Worm (Caenorhabditis elegans): ENCODE measurements around the gene F32H5.1.
A peak's percentile ranks its signal among the peaks of the same experiment; 100 is the strongest.

The F32H5.1 gene

ce11 chrV:13335883-13336419, 21.9 kb downstream of the F32H5.1 start, which contains the start of gene C50B6.9:
C50B6.9 (plus strand) TSS chrV:13336369.
- TF ChIP-seq ceh-28 (tag; optimal IDR thresholded peaks at IDR 0.05) (no peak), pqm-1 (tag; optimal IDR thresholded peaks at IDR 0.05) (no peak), ztf-11 (tag; optimal IDR thresholded peaks at IDR 0.05) (no peak), mml-1 (tag; optimal IDR thresholded peaks at IDR 0.05) (no peak), nfya-1 (tag; optimal IDR thresholded peaks at IDR 0.05; ENCODE audit: insufficient read depth) (no peak), skn-1 (tag; optimal IDR thresholded peaks at IDR 0.05) (no peak), tbx-2 (tag; optimal IDR thresholded peaks at IDR 0.05) (no peak), egl-27 (tag; optimal IDR thresholded peaks at IDR 0.05) (no peak), nhr-237 (tag; optimal IDR thresholded peaks at IDR 0.05) (no peak), zag-1 (tag; optimal IDR thresholded peaks at IDR 0.05) (no peak), elt-3 (tag; optimal IDR thresholded peaks at IDR 0.05) (no peak), jun-1 (tag; optimal IDR thresholded peaks at IDR 0.05) (no peak), snpc-4 (tag; optimal IDR thresholded peaks at IDR 0.05) (no peak), sea-2 (GFP tag; optimal IDR thresholded peaks at IDR 0.05) (no peak), eor-1 (tag; optimal IDR thresholded peaks at IDR 0.05) (no peak), fkh-10 (GFP tag; optimal IDR thresholded peaks at IDR 0.05) (no peak), fos-1 (tag; optimal IDR thresholded peaks at IDR 0.05) (no peak)

DNA sequence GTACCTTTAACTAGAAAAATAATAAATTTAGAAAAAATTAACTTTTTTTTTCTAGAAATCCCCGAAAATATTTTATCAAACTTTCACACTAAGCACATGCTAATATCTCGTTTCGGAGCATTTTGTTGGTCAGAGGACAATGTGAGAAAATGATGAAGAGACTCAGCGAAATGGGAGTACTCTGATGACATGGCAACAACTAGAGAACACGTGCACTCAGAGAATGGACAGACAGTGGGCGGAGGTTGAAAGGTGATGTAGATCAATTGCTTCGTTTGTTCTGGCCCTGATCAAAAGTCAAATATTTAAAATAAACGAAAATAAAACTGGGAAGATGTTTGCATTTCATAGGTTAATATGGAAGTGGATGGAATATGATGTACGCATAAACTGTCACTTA, 23.4 kb downstream of the F32H5.1 start:
- TF ChIP-seq ceh-16 (tag; optimal IDR thresholded peaks at IDR 0.05) (no peak), nhr-28 (tag; optimal IDR thresholded peaks at IDR 0.05) (no peak), ceh-82 (tag; optimal IDR thresholded peaks at IDR 0.05) (no peak), zag-1 (tag; optimal IDR thresholded peaks at IDR 0.05) (no peak), fkh-2 (tag; optimal IDR thresholded peaks at IDR 0.05) (no peak), nfya-1 (tag; optimal IDR thresholded peaks at IDR 0.05; ENCODE audit: insufficient read depth) (no peak), ceh-9 (tag; optimal IDR thresholded peaks at IDR 0.05) (no peak), hmg-11 (tag; optimal IDR thresholded peaks at IDR 0.05) (no peak), mml-1 (tag; optimal IDR thresholded peaks at IDR 0.05) (no peak), nhr-67 (tag; optimal IDR thresholded peaks at IDR 0.05) (no peak), lsy-12 (tag; optimal IDR thresholded peaks at IDR 0.05) (no peak), nhr-77 (tag; optimal IDR thresholded peaks at IDR 0.05) (no peak), egl-27 (tag; optimal IDR thresholded peaks at IDR 0.05) (no peak), ztf-11 (tag; optimal IDR thresholded peaks at IDR 0.05) (no peak), ama-1 (optimal IDR thresholded peaks at IDR 0.05) (no peak), ceh-28 (tag; optimal IDR thresholded peaks at IDR 0.05) (no peak)

DNA sequence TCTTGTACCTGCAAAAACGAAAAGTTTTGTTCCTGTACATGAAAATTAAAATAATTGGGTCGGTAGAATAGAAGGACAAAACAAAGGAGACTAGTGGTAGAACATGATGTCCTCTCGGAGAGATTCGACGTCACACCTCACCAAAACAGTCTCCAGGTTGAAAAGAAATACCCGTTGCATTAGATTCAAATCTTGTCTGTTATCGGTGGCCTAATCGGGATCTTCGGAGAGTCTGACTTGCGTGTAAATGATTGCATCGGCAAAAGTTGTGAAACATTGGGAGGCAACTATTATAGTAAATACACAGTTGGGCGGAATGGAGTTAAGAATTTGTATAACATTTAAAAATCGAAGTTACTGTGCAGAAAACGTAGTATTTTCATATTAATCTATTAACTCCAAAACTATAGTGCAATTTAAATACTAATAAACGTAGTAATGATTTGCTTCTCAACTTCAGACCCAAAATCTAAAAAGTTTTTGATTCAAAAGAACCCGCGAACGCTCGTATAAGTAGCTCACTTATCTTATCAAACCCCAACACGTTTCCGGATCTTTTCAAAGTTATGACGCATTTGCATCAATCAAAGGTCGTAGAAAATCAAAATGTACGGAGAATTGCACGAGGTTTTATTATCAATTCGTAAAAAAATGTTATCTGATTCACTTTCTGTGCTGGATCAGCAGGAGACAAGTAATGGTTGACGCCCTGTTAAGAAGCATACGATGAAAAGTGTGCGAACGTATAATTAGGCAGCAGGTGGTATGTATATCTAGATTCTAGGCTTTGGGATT, 24.3 kb downstream of the F32H5.1 start, which contains the start of gene nhr-168:
nhr-168 (minus strand) TSS at position 486 of the 795 bp plus-strand sequence.
- TF ChIP-seq pqm-1 (tag; optimal IDR thresholded peaks at IDR 0.05) (peak; percentile 68), jun-1 (tag; optimal IDR thresholded peaks at IDR 0.05) (peak; percentile 34), ceh-9 (tag; optimal IDR thresholded peaks at IDR 0.05) (no peak), nhr-23 (tag; optimal IDR thresholded peaks at IDR 0.05) (peak; percentile 52), lin-39 (tag; optimal IDR thresholded peaks at IDR 0.05) (no peak), nhr-25 (tag; optimal IDR thresholded peaks at IDR 0.05) (peak; percentile 28), elt-1 (tag; optimal IDR thresholded peaks at IDR 0.05) (peak; percentile 96), elt-2 (tag; optimal IDR thresholded peaks at IDR 0.05) (peak; percentile 77)

- TF ChIP-seq fkh-2 (tag; optimal IDR thresholded peaks at IDR 0.05) = no peak
- TF ChIP-seq nhr-43 (tag; optimal IDR thresholded peaks at IDR 0.05; ENCODE audit: poor library complexity, severe bottlenecking) = no peak
- no peak for TF ChIP-seq elt-1 (tag; optimal IDR thresholded peaks at IDR 0.05)
- no peak for TF ChIP-seq ama-1 (optimal IDR thresholded peaks at IDR 0.05)
- no peak for TF ChIP-seq nhr-67 (tag; optimal IDR thresholded peaks at IDR 0.05)
- TF ChIP-seq nhr-77 (tag; optimal IDR thresholded peaks at IDR 0.05) = no peak
- no peak for TF ChIP-seq elt-3 (tag; optimal IDR thresholded peaks at IDR 0.05)
- TF ChIP-seq nhr-25 (tag; optimal IDR thresholded peaks at IDR 0.05) = no peak
- no peak for TF ChIP-seq nhr-11 (tag; optimal IDR thresholded peaks at IDR 0.05)
- no peak for TF ChIP-seq elt-2 (tag; optimal IDR thresholded peaks at IDR 0.05)
- no peak for TF ChIP-seq ztf-4 (tag; optimal IDR thresholded peaks at IDR 0.05)
- no peak for TF ChIP-seq mml-1 (tag; optimal IDR thresholded peaks at IDR 0.05)
- no peak for TF ChIP-seq mdl-1 (tag; optimal IDR thresholded peaks at IDR 0.05)
- no peak for TF ChIP-seq pqm-1 (tag; optimal IDR thresholded peaks at IDR 0.05)
- no peak for TF ChIP-seq ztf-11 (tag; optimal IDR thresholded peaks at IDR 0.05)
- TF ChIP-seq lsy-12 (tag; optimal IDR thresholded peaks at IDR 0.05) = no peak
- TF ChIP-seq tbx-2 (tag; optimal IDR thresholded peaks at IDR 0.05) = no peak
These were observed 26.9 kb downstream of the F32H5.1 start, which contains the start of gene nhr-129 for ce11 chrV:13330919-13331318. nhr-129 (minus strand) TSS chrV:13331019.
